Worm (Caenorhabditis elegans) whole organism, early embryonic: Measurements from ENCODE around the gene C30G7.4.

Experiments used
- B0310.2 ChIP-seq: sonication (generic microtip); optimal IDR thresholded peaks from 2 replicates; lab custom pipeline; 2016; ENCODE audit warnings: mild to moderate bottlenecking, missing genetic modification characterization, missing compliant biosample characterization
- F13C5.2 ChIP-seq: sonication (generic microtip); optimal IDR thresholded peaks from 2 replicates; lab custom pipeline; 2017; ENCODE audit warnings: mild to moderate bottlenecking, missing genetic modification characterization, inconsistent platforms, missing compliant biosample characterization
- aly-1 ChIP-seq: sonication (generic microtip); optimal IDR thresholded peaks from 2 replicates; lab custom pipeline; 2016; ENCODE audit warnings: missing genetic modification characterization, missing compliant biosample characterization
- ama-1 ChIP-seq: fragments of 150-350 bp; optimal IDR thresholded peaks from 2 replicates; lab custom pipeline; 2014
- ceh-13 ChIP-seq: fragments of 200-800 bp; sonication (Bioruptor generic); optimal IDR thresholded peaks from 2 replicates; lab custom pipeline; 2018; ENCODE audit warnings: mild to moderate bottlenecking, missing genetic modification characterization, missing compliant biosample characterization
- ceh-36 ChIP-seq: sonication (generic microtip); optimal IDR thresholded peaks from 2 replicates; lab custom pipeline; 2016; ENCODE audit warnings: missing genetic modification characterization, inconsistent platforms, missing compliant biosample characterization
- ets-7 ChIP-seq: sonication (generic microtip); optimal IDR thresholded peaks from 2 replicates; lab custom pipeline; 2016; ENCODE audit warnings: missing genotype, missing genetic modification characterization, missing compliant biosample characterization
- flt-1 ChIP-seq: fragments of 200-800 bp; sonication (Bioruptor generic); IDR thresholded peaks from 2 replicates; pipeline ENCODE4 v1.3.6; 2022; ENCODE audit warnings: missing genetic modification characterization, missing compliant biosample characterization
- hmbx-1 ChIP-seq: sonication (generic microtip); optimal IDR thresholded peaks from 2 replicates; lab custom pipeline; 2016; ENCODE audit warnings: mild to moderate bottlenecking, missing genetic modification characterization, missing compliant biosample characterization
- hmg-4 ChIP-seq: fragments of 200-800 bp; sonication (Bioruptor generic); optimal IDR thresholded peaks from 2 replicates; lab custom pipeline; 2018; ENCODE audit warnings: mild to moderate bottlenecking, missing genetic modification characterization, missing compliant biosample characterization
- hnd-1 ChIP-seq: sonication (generic microtip); optimal IDR thresholded peaks from 2 replicates; lab custom pipeline; 2016; ENCODE audit warnings: missing genetic modification characterization, missing compliant biosample characterization
- pes-1 ChIP-seq: fragments of 200-800 bp; sonication (Bioruptor generic); IDR thresholded peaks from 2 replicates; pipeline ENCODE4 v1.3.6; 2022; ENCODE audit warnings: missing genetic modification reagents, missing genetic modification characterization, missing compliant biosample characterization
- scrt-1 ChIP-seq: fragments of 200-800 bp; sonication (Bioruptor generic); IDR thresholded peaks from 2 replicates; pipeline ENCODE4 v1.3.6; 2022; ENCODE audit warnings: missing genetic modification characterization, missing compliant biosample characterization
- sea-1 ChIP-seq: fragments of 200-800 bp; sonication (Bioruptor generic); conservative IDR thresholded peaks from 2 replicates; pipeline ENCODE4 v1.3.6; 2022; ENCODE audit warnings: missing genetic modification characterization, missing compliant biosample characterization
- tbx-11 ChIP-seq: fragments of 200-800 bp; sonication (Bioruptor generic); IDR thresholded peaks from 2 replicates; pipeline ENCODE4 v1.3.6; 2022; ENCODE audit warnings: missing genetic modification characterization, missing compliant biosample characterization
- tbx-37 ChIP-seq: fragments of 200-800 bp; sonication (Bioruptor generic); conservative IDR thresholded peaks from 2 replicates; pipeline ENCODE4 v1.3.6; 2022; ENCODE audit warnings: missing genetic modification reagents, missing genetic modification characterization, missing compliant biosample characterization
- tra-4 ChIP-seq: sonication (generic microtip); optimal IDR thresholded peaks from 2 replicates; lab custom pipeline; 2017; ENCODE audit warnings: missing genetic modification characterization, missing compliant biosample characterization

Gene C30G7.4

DNA sequence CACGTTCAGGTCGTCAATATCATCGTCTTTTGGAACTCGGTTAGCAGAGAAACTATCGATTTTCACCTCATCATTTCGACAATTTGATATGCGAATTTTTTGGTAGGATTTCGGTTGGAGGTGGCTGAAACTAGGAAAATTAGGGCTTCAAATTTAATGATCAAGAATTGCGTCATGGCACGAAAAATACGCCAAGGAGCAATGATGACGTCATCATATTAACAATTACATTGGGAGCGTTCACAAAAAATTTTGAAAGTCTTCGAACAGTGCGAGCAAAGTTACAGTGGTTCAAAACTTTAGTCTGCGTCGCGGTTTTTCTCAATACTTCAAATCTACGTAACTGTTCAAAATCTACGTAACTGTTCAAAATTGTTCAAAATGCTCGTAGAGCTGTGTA, 4.0 kb downstream of the C30G7.4 start:
- TF ChIP-seq ama-1 (lab: Kevin White, UChicago) (no peak), flt-1 (GFP tag; lab: Robert Waterston, UW) (no peak), pes-1 (GFP tag; lab: Robert Waterston, UW) (no peak), ets-7 (tag; lab: Kevin White, UChicago) (no peak), tra-4 (no peak), scrt-1 (no peak), ceh-13 (GFP tag; lab: Kevin White, UChicago) (no peak), ceh-36 (tag; lab: Kevin White, UChicago) (no peak), hmg-4 (no peak), sea-1 (GFP tag; lab: Robert Waterston, UW) (no peak), hmbx-1 (tag; lab: Kevin White, UChicago) (no peak), F13C5.2 (no peak), hnd-1 (tag; lab: Kevin White, UChicago) (no peak), aly-1 (tag; lab: Kevin White, UChicago) (no peak), tbx-37 (GFP tag; lab: Robert Waterston, UW) (no peak), tbx-11 (GFP tag; lab: Robert Waterston, UW) (no peak), B0310.2 (tag; lab: Kevin White, UChicago) (no peak)

DNA sequence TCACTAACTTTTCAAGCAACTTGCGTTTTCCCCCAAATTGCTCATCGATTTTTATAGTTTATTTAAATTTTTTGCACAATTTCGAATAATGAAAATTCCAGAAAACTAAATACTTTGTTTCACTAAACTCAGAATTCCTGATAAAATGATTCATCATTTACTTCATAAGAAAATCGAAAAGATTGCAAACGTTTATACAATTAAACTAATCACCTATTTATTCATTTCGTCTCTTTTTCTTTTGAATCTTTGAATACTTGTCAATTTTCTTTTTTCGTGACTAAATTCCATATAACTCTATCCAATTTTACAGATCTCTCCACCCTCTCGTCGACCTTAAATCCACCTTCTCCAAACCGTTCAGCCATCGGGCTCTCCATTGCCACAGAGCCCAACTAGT, 10.3 kb downstream of the C30G7.4 start, which contains the start of gene C30G7.2:
TSS of gene C30G7.2 (plus strand) at position 301 of the 400 bp plus-strand sequence.
- TF ChIP-seq hmg-4 = no peak

DNA sequence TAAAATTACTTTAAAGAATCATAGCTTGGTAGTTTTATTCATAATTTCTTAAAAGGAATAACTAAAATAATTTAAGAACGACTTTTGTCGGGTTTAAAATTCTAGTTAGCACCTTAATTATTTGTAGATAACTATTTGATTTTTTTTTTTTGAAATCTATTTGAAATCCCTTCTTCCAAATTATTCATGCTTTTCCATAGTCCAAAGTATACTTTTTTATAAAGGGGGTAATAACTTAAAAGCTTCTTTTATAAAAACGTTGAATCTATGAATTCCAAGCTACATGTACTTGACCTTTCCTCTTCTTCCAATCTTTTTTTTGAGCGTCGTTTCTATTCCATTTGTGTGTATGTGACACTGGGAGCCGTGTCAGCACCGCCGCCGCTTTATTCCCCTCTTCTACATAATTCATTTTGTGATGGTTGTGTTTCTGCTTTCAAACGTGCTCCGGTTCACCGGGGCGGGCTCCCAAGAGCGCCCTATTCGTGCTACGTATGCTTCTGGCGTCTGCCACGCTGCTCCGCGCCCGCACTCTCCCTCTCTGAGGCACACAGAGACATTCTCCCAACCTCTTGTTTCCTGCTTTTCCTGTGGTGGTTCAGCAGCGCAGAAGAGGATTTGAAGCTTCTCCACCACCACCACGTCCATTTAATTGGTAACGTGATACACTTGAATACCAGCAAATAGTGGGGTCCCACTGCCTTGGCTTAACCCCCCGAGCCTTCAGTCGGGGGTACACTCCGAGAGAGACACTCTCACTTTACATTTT, 13.3 kb downstream of the C30G7.4 start:
- no peak for TF ChIP-seq ceh-36 (tag; lab: Kevin White, UChicago)
- no peak for TF ChIP-seq F13C5.2
- no peak for TF ChIP-seq ets-7 (tag; lab: Kevin White, UChicago)
- no peak for TF ChIP-seq hmg-4
- no peak for TF ChIP-seq hmbx-1 (tag; lab: Kevin White, UChicago)
- no peak for TF ChIP-seq tbx-37 (GFP tag; lab: Robert Waterston, UW)
- TF ChIP-seq sea-1 (GFP tag; lab: Robert Waterston, UW) = no peak
- TF ChIP-seq B0310.2 (tag; lab: Kevin White, UChicago) = no peak
- no peak for TF ChIP-seq scrt-1
- no peak for TF ChIP-seq pes-1 (GFP tag; lab: Robert Waterston, UW)

DNA sequence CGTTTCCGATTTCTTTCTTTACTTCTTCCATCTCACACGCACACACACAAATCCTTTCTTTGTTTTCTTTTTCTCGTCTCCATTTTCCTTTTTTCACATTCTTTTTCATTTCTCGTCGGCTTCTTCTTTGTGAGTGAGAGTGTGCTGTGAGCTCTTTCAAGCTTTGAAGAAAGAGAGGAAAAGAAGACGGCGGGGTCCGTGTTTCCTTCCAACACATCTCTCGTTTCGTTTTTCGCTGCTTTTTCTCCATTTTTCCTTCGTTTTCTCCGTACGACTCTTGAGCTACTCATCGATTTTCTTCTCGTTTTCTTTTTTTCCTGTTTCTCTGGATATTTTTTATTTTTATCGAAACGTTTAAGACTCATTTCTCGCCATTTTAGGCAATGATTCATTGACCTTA, 16.8 kb downstream of the C30G7.4 start:
- TF ChIP-seq hmbx-1 (tag; lab: Kevin White, UChicago) (no peak), hnd-1 (tag; lab: Kevin White, UChicago) (no peak), tbx-11 (GFP tag; lab: Robert Waterston, UW) (no peak), tbx-37 (GFP tag; lab: Robert Waterston, UW) (no peak), F13C5.2 (no peak)

DNA sequence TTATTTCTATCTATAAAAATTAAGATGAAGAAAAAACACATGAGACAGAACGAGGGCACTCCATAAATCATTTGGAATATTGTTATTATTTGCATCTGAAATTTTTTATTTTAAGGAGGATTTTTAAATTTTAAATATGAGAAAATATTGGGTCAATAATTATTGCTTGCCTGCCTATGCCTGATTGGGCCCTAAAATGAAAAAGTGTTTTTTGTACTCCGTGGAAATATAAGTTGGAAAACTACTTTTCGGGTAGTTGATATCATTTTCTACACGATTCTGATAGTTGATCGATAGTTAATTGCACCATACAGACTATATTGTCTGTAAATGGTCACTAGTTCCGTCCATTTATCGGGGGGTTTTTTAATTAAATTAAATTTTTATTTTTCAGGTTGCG, 18.7 kb downstream of the C30G7.4 start, which contains the start of gene srg-55:
TSS of gene srg-55 (minus strand) at position 101 of the 400 bp plus-strand sequence.
- TF ChIP-seq hnd-1 (tag; lab: Kevin White, UChicago) (no peak), ceh-36 (tag; lab: Kevin White, UChicago) (no peak), ceh-13 (GFP tag; lab: Kevin White, UChicago) (no peak), aly-1 (tag; lab: Kevin White, UChicago) (no peak), F13C5.2 (no peak)

DNA sequence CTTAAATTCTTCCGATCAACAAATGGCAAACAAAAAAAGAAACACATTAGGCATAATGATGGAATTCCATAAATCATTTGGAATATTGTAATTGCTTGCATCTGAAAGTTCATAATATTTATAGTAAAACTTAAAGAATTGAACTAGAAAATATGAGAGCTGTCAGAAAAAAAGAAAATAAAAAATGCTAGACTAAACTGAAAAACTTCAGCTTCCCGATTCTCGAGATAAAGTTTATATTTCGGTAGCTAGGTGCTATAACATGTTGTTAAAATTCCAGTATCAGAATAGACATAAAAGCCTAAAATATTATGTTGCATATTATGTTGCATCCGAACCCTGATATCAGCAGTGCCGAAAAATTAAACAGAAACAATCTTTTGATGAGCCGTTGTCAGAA, 22.8 kb downstream of the C30G7.4 start, which contains the start of gene srg-54:
TSS of gene srg-54 (minus strand) at position 101 of the 400 bp plus-strand sequence.
- no peak for TF ChIP-seq hmbx-1 (tag; lab: Kevin White, UChicago)
- no peak for TF ChIP-seq scrt-1
- TF ChIP-seq tbx-37 (GFP tag; lab: Robert Waterston, UW) = no peak
- no peak for TF ChIP-seq B0310.2 (tag; lab: Kevin White, UChicago)
- no peak for TF ChIP-seq tbx-11 (GFP tag; lab: Robert Waterston, UW)
- TF ChIP-seq sea-1 (GFP tag; lab: Robert Waterston, UW) = no peak
- no peak for TF ChIP-seq pes-1 (GFP tag; lab: Robert Waterston, UW)
- TF ChIP-seq ets-7 (tag; lab: Kevin White, UChicago) = no peak
- no peak for TF ChIP-seq ceh-36 (tag; lab: Kevin White, UChicago)
- no peak for TF ChIP-seq tra-4
- no peak for TF ChIP-seq F13C5.2
- no peak for TF ChIP-seq hnd-1 (tag; lab: Kevin White, UChicago)
- no peak for TF ChIP-seq ceh-13 (GFP tag; lab: Kevin White, UChicago)
- TF ChIP-seq ama-1 (lab: Kevin White, UChicago) = no peak
- no peak for TF ChIP-seq flt-1 (GFP tag; lab: Robert Waterston, UW)
- TF ChIP-seq aly-1 (tag; lab: Kevin White, UChicago) = no peak
- TF ChIP-seq hmg-4 = no peak

DNA sequence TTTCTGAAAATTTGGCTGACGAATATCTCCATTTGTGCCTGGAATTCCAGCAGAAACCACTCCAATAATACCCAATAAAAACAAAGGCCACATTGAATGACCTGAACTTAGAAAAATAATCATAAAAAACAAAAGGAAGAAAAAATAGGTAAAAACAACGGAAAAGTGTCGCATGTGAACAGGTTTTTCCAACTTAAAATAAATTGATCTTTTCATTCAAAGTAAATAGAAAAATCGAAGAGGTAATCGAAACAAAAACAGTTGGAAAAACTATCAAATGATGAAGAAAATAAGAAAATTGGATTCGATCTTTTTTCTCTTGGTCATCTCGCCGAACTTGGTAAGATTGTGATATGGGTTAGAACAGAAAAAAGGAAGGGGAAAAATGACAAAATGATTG, 25.4 kb downstream of the C30G7.4 start, which contains the start of gene zmp-4:
TSS of gene zmp-4 (minus strand) at position 101 of the 400 bp plus-strand sequence.
- TF ChIP-seq F13C5.2 = no peak
- TF ChIP-seq aly-1 (tag; lab: Kevin White, UChicago) = no peak
- TF ChIP-seq sea-1 (GFP tag; lab: Robert Waterston, UW) = no peak
- TF ChIP-seq ceh-36 (tag; lab: Kevin White, UChicago) = no peak
- TF ChIP-seq hmbx-1 (tag; lab: Kevin White, UChicago) = no peak
- TF ChIP-seq scrt-1 = no peak
- no peak for TF ChIP-seq hnd-1 (tag; lab: Kevin White, UChicago)
- no peak for TF ChIP-seq flt-1 (GFP tag; lab: Robert Waterston, UW)
- TF ChIP-seq tbx-11 (GFP tag; lab: Robert Waterston, UW) = no peak
- no peak for TF ChIP-seq ceh-13 (GFP tag; lab: Kevin White, UChicago)
- TF ChIP-seq B0310.2 (tag; lab: Kevin White, UChicago) = no peak
